Fruit fly (Drosophila melanogaster): ENCODE measurements around the gene CG14321.

CG14321 gene

dm6 chr3R:17716858-17717596, 16.4 kb upstream of the CG14321 start (continued):
- TF ChIP-seq prd (optimal IDR thresholded peaks at IDR 0.05) (no peak), prd (GFP tag; IDR thresholded peaks at IDR 0.05) (no peak), Hey (tag; optimal IDR thresholded peaks at IDR 0.05) (no peak), CG17385 (GFP tag; optimal IDR thresholded peaks at IDR 0.05) (peak; percentile 49), sim (GFP tag; IDR thresholded peaks at IDR 0.05) (no peak), grn (GFP tag; optimal IDR thresholded peaks at IDR 0.05) (no peak), CG12769 (tag; optimal IDR thresholded peaks at IDR 0.05) (peak; percentile 91), Dp (GFP tag; optimal IDR thresholded peaks at IDR 0.05) (peak; percentile 7), NC2β (GFP tag; optimal IDR thresholded peaks at IDR 0.05) (peak; percentile 44), CG11093 (GFP tag; IDR thresholded peaks at IDR 0.05) (no peak), pzg (GFP tag; optimal IDR thresholded peaks at IDR 0.05) (peak; percentile 36), ewg (GFP tag; optimal IDR thresholded peaks at IDR 0.05) (peak; percentile 82), unc-4 (GFP tag; IDR thresholded peaks at IDR 0.05; ENCODE audit: partially characterized antibody) (no peak), Hsf (GFP tag; optimal IDR thresholded peaks at IDR 0.05) (no peak), Chrac-16 (GFP tag; optimal IDR thresholded peaks at IDR 0.05) (no peak), CG1233 (GFP tag; optimal IDR thresholded peaks at IDR 0.05) (no peak), pnt (GFP tag; optimal IDR thresholded peaks at IDR 0.05) (no peak), CG14441 (GFP tag; IDR thresholded peaks at IDR 0.05) (no peak), HHEX (GFP tag; optimal IDR thresholded peaks at IDR 0.05) (no peak), cato (GFP tag; optimal IDR thresholded peaks at IDR 0.05; ENCODE audit: borderline replicate concordance) (no peak), CG3726 (GFP tag; IDR thresholded peaks at IDR 0.05) (no peak), CG10321 (GFP tag; IDR thresholded peaks at IDR 0.05) (no peak), H2.0 (GFP tag; IDR thresholded peaks at IDR 0.05) (no peak), cg (GFP tag; optimal IDR thresholded peaks at IDR 0.05) (peak; percentile 96), Neu2 (GFP tag; optimal IDR thresholded peaks at IDR 0.05; ENCODE audit: borderline replicate concordance) (no peak), Fer3 (tag; optimal IDR thresholded peaks at IDR 0.05) (peak; percentile 26), D19B (GFP tag; optimal IDR thresholded peaks at IDR 0.05) (no peak), CG14014 (GFP tag; IDR thresholded peaks at IDR 0.05) (no peak), CG3281 (GFP tag; optimal IDR thresholded peaks at IDR 0.05) (peak; percentile 34), CG13123 (GFP tag; optimal IDR thresholded peaks at IDR 0.05) (no peak), CG34224 (GFP tag; IDR thresholded peaks at IDR 0.05; ENCODE audit: partially characterized antibody) (no peak), CG4328 (GFP tag; optimal IDR thresholded peaks at IDR 0.05) (peak; percentile 4), CG7556 (GFP tag; optimal IDR thresholded peaks at IDR 0.05) (no peak), CG3065 (GFP tag; optimal IDR thresholded peaks at IDR 0.05) (no peak), CHES-1-like (GFP tag; optimal IDR thresholded peaks at IDR 0.05) (peak; percentile 34), NK7.1 (GFP tag; optimal IDR thresholded peaks at IDR 0.05) (peak; percentile 9), CG2875 (GFP tag; optimal IDR thresholded peaks at IDR 0.05) (no peak), fd96Cb (tag; optimal IDR thresholded peaks at IDR 0.05) (no peak), CG8290 (GFP tag; optimal IDR thresholded peaks at IDR 0.05) (no peak), CG8290 (tag; optimal IDR thresholded peaks at IDR 0.05) (peak in 1 of 2 experiments; percentile 76), CG4282 (GFP tag; optimal IDR thresholded peaks at IDR 0.05) (peak; percentile 19), unpg (GFP tag; optimal IDR thresholded peaks at IDR 0.05) (peak; percentile 9), pfk (GFP tag; optimal IDR thresholded peaks at IDR 0.05) (peak; percentile 91), Pdp1 (GFP tag; optimal IDR thresholded peaks at IDR 0.05) (peak in 1 of 2 experiments; percentile 38), ATbp (GFP tag; optimal IDR thresholded peaks at IDR 0.05) (no peak), Dad (GFP tag; optimal IDR thresholded peaks at IDR 0.05) (no peak), CG4404 (GFP tag; IDR thresholded peaks at IDR 0.05) (no peak), NFAT (GFP tag; IDR thresholded peaks at IDR 0.05) (no peak), Max (GFP tag; optimal IDR thresholded peaks at IDR 0.05) (peak; percentile 22), Nf-YA (GFP tag; IDR thresholded peaks at IDR 0.05) (no peak)
